Worm (Caenorhabditis elegans) whole organism, mixed stage, embryonic: ENCODE results near the gene lpr-6.
A peak's percentile ranks its signal among the peaks of the same experiment; 100 is the strongest.

Experiments used
- M03D4.4 ChIP-seq: sonication (generic microtip); optimal IDR thresholded peaks from 2 replicates; lab custom pipeline; 2017; ENCODE audit warnings: mild to moderate bottlenecking, missing genetic modification characterization, missing compliant biosample characterization
- bed-3 ChIP-seq: fragments of 200-800 bp; sonication (Bioruptor generic); optimal IDR thresholded peaks from 3 replicates; lab custom pipeline; 2018; ENCODE audit warnings: mild to moderate bottlenecking, missing genetic modification characterization, moderate library complexity, missing compliant biosample characterization
- blmp-1 ChIP-seq: fragments of 150-350 bp; optimal IDR thresholded peaks from 2 replicates; lab custom pipeline; 2014; ENCODE audit warnings: missing biosample characterization, missing genetic modification characterization
- ceh-39 ChIP-seq: fragments of 150-350 bp; optimal IDR thresholded peaks from 2 replicates; lab custom pipeline; 2014; ENCODE audit warnings: missing biosample characterization, missing genetic modification characterization
- ceh-43 ChIP-seq: fragments of 200-800 bp; sonication (Bioruptor generic); optimal IDR thresholded peaks from 2 replicates; lab custom pipeline; 2018; ENCODE audit warnings: mild to moderate bottlenecking, missing genetic modification characterization, moderate library complexity, missing compliant biosample characterization
- ceh-83 ChIP-seq: fragments of 200-800 bp; sonication (Bioruptor generic); optimal IDR thresholded peaks from 2 replicates; lab custom pipeline; 2018; ENCODE audit warnings: mild to moderate bottlenecking, missing genetic modification characterization, missing compliant biosample characterization
- ces-1 ChIP-seq: fragments of 150-350 bp; optimal IDR thresholded peaks from 2 replicates; lab custom pipeline; 2014; ENCODE audit warnings: missing biosample characterization, missing genetic modification reagents, missing genetic modification characterization
- cnd-1 ChIP-seq: fragments of 200-800 bp; sonication (Bioruptor generic); optimal IDR thresholded peaks from 2 replicates; lab custom pipeline; 2018; ENCODE audit warnings: mild to moderate bottlenecking, missing genetic modification characterization, missing compliant biosample characterization
- drap-1 ChIP-seq: fragments of 200-800 bp; sonication (Bioruptor generic); optimal IDR thresholded peaks from 3 replicates; lab custom pipeline; 2018; ENCODE audit warnings: mild to moderate bottlenecking, missing genetic modification characterization, missing compliant biosample characterization
- elt-1 ChIP-seq: sonication (generic microtip); optimal IDR thresholded peaks from 2 replicates; lab custom pipeline; 2017; ENCODE audit warnings: missing genetic modification characterization, mild to moderate bottlenecking, missing compliant biosample characterization, antibody characterized with exemption, moderate library complexity, borderline replicate concordance; ENCODE audit not compliant: insufficient read depth
- elt-3 ChIP-seq: fragments of 150-350 bp; optimal IDR thresholded peaks from 2 replicates; lab custom pipeline; 2014; ENCODE audit warnings: missing biosample characterization, missing genetic modification characterization
- flh-1 ChIP-seq: fragments of 200-800 bp; sonication (Bioruptor generic); optimal IDR thresholded peaks from 2 replicates; lab custom pipeline; 2018; ENCODE audit warnings: mild to moderate bottlenecking, missing genetic modification characterization, moderate library complexity, missing compliant biosample characterization
- ham-2 ChIP-seq: fragments of 200-800 bp; sonication (Bioruptor generic); optimal IDR thresholded peaks from 2 replicates; lab custom pipeline; 2018; ENCODE audit warnings: mild to moderate bottlenecking, missing genetic modification characterization, missing compliant biosample characterization
- hlh-1 ChIP-seq: fragments of 150-350 bp; optimal IDR thresholded peaks from 2 replicates; lab custom pipeline; 2014; ENCODE audit warnings: missing biosample characterization, missing genetic modification reagents, missing genetic modification characterization
- lin-13 ChIP-seq: fragments of 150-350 bp; optimal IDR thresholded peaks from 2 replicates; lab custom pipeline; 2014; ENCODE audit warnings: missing biosample characterization, missing genetic modification characterization
- lin-32 ChIP-seq: fragments of 200-800 bp; sonication (Bioruptor generic); optimal IDR thresholded peaks from 2 replicates; lab custom pipeline; 2018; ENCODE audit warnings: mild to moderate bottlenecking, missing genetic modification characterization, missing compliant biosample characterization
- lsy-2 ChIP-seq: fragments of 150-350 bp; optimal IDR thresholded peaks from 2 replicates; lab custom pipeline; 2014; ENCODE audit warnings: missing biosample characterization, missing genetic modification characterization
- mab-5 ChIP-seq: fragments of 150-350 bp; optimal IDR thresholded peaks from 2 replicates; lab custom pipeline; 2014; ENCODE audit warnings: missing biosample characterization, missing genetic modification characterization
- mep-1 ChIP-seq: fragments of 150-350 bp; optimal IDR thresholded peaks from 2 replicates; lab custom pipeline; 2017; ENCODE audit warnings: missing biosample characterization, missing genetic modification reagents, missing genetic modification characterization, inconsistent platforms
- mls-2 ChIP-seq: sonication (generic microtip); optimal IDR thresholded peaks from 2 replicates; lab custom pipeline; 2016; ENCODE audit warnings: mild to moderate bottlenecking, missing genetic modification characterization, moderate library complexity, missing compliant biosample characterization
- nhr-12 ChIP-seq: fragments of 150-350 bp; optimal IDR thresholded peaks from 2 replicates; lab custom pipeline; 2014; ENCODE audit warnings: missing biosample characterization, missing genetic modification characterization
- nhr-2 ChIP-seq: fragments of 150-350 bp; optimal IDR thresholded peaks from 2 replicates; lab custom pipeline; 2014; ENCODE audit warnings: missing biosample characterization, missing genetic modification characterization
- nhr-237 ChIP-seq: fragments of 150-350 bp; optimal IDR thresholded peaks from 2 replicates; lab custom pipeline; 2014; ENCODE audit warnings: missing biosample characterization, missing genetic modification characterization
- nhr-28 ChIP-seq: fragments of 150-350 bp; optimal IDR thresholded peaks from 2 replicates; lab custom pipeline; 2014; ENCODE audit warnings: missing biosample characterization, missing genetic modification characterization
- nhr-76 ChIP-seq: sonication (generic microtip); optimal IDR thresholded peaks from 2 replicates; lab custom pipeline; 2017; ENCODE audit warnings: missing biosample characterization, missing genetic modification characterization
- pha-4 ChIP-seq: fragments of 150-350 bp; optimal IDR thresholded peaks from 2 replicates; lab custom pipeline; 2018; ENCODE audit warnings: missing biosample characterization, missing genetic modification reagents, missing genetic modification characterization
- sem-2 ChIP-seq: fragments of 200-800 bp; sonication (Bioruptor generic); optimal IDR thresholded peaks from 2 replicates; lab custom pipeline; 2018; ENCODE audit warnings: mild to moderate bottlenecking, missing genetic modification characterization, missing compliant biosample characterization
- snpc-4 ChIP-seq: fragments of 150-350 bp; optimal IDR thresholded peaks from 2 replicates; lab custom pipeline; 2014; ENCODE audit warnings: missing biosample characterization, missing genetic modification characterization
- sptf-1 ChIP-seq: sonication (generic microtip); optimal IDR thresholded peaks from 2 replicates; lab custom pipeline; 2017; ENCODE audit warnings: mild to moderate bottlenecking, missing genetic modification characterization, moderate library complexity, missing compliant biosample characterization
- tbx-8 ChIP-seq: fragments of 200-800 bp; sonication (Bioruptor generic); optimal IDR thresholded peaks from 2 replicates; lab custom pipeline; 2018; ENCODE audit warnings: mild to moderate bottlenecking, missing genetic modification characterization, moderate library complexity, missing compliant biosample characterization
- unc-120 ChIP-seq: sonication (generic microtip); optimal IDR thresholded peaks from 2 replicates; lab custom pipeline; 2017; ENCODE audit warnings: missing genetic modification characterization, missing compliant biosample characterization; ENCODE audit not compliant: poor library complexity, severe bottlenecking
- unc-39 ChIP-seq: fragments of 150-350 bp; optimal IDR thresholded peaks from 2 replicates; lab custom pipeline; 2014; ENCODE audit warnings: missing biosample characterization, missing genetic modification characterization
- unc-62 ChIP-seq: fragments of 150-350 bp; optimal IDR thresholded peaks from 2 replicates; lab custom pipeline; 2014; ENCODE audit warnings: missing biosample characterization, missing genetic modification reagents, missing genetic modification characterization
- zip-8 ChIP-seq: fragments of 150-350 bp; optimal IDR thresholded peaks from 2 replicates; lab custom pipeline; 2014; ENCODE audit warnings: missing biosample characterization, missing genetic modification characterization
- ztf-11 ChIP-seq: fragments of 150-350 bp; optimal IDR thresholded peaks from 2 replicates; lab custom pipeline; 2014; ENCODE audit warnings: missing biosample characterization, missing genetic modification characterization

The lpr-6 gene

DNA sequence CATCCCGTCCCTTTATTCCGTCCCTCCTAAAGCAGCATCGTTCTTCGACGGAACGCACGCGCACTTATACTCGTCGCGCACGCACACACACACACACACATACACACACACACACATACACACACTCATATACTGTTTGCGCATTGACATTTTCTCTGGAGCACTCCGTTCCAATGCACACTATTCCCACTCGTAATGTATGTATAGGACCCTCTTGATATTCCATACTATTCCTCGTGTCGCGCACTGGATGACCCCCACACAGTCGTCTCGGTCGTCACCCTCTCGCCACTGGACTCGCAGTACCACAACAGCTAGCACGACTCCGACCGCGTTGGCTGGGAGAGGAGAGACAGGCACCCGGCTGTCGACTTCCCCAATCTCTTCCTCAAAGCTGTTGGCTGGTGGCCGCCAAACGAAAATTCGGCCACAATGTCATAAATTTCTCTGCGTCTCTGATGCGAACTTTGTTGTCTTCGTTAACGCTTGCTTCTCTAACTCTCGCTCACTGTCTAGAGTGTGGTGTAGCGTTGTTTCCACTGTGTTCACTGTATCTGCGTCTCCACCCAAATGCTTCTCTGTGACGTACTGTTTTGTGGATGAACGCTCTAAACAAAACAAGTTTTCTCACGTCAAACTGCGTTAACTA lies 28.6 kb upstream of the lpr-6 start:
- TF ChIP-seq mab-5 (no peak), snpc-4 (tag; lab: Kevin White, UChicago) (no peak), sptf-1 (tag; lab: Kevin White, UChicago) (peak; percentile 77), flh-1 (GFP tag; lab: Kevin White, UChicago) (no peak), cnd-1 (tag; lab: Kevin White, UChicago) (peak; percentile 82), zip-8 (tag; lab: Kevin White, UChicago) (no peak), lin-13 (peak; percentile 65), nhr-2 (tag; lab: Kevin White, UChicago) (peak; percentile 70), elt-3 (no peak), ceh-83 (GFP tag; lab: Kevin White, UChicago) (no peak), lsy-2 (tag; lab: Kevin White, UChicago) (peak; percentile 53), blmp-1 (tag; lab: Kevin White, UChicago) (no peak), tbx-8 (no peak), M03D4.4 (tag; lab: Kevin White, UChicago) (peak; percentile 61), ham-2 (GFP tag; lab: Kevin White, UChicago) (peak; percentile 99), unc-120 (peak; percentile 23), mep-1 (tag; lab: Kevin White, UChicago) (peak; percentile 46), mls-2 (tag; lab: Kevin White, UChicago) (peak; percentile 80), ceh-39 (tag; lab: Kevin White, UChicago) (peak; percentile 39), pha-4 (tag; lab: Kevin White, UChicago) (peak; percentile 93), bed-3 (GFP tag; lab: Kevin White, UChicago) (no peak), sem-2 (GFP tag; lab: Kevin White, UChicago) (no peak), lin-32 (GFP tag; lab: Kevin White, UChicago) (peak; percentile 63), ceh-43 (GFP tag; lab: Kevin White, UChicago) (no peak), nhr-237 (tag; lab: Kevin White, UChicago) (peak; percentile 79), ces-1 (GFP tag; lab: Kevin White, UChicago) (peak; percentile 86), unc-62 (peak; percentile 86), elt-1 (no peak), nhr-28 (tag; lab: Kevin White, UChicago) (no peak), nhr-76 (tag; lab: Kevin White, UChicago) (no peak), nhr-12 (no peak), hlh-1 (tag; lab: Kevin White, UChicago) (peak; percentile 91), unc-39 (no peak), ztf-11 (tag; lab: Kevin White, UChicago) (peak; percentile 90), drap-1 (GFP tag; lab: Kevin White, UChicago) (peak; percentile 79)

DNA sequence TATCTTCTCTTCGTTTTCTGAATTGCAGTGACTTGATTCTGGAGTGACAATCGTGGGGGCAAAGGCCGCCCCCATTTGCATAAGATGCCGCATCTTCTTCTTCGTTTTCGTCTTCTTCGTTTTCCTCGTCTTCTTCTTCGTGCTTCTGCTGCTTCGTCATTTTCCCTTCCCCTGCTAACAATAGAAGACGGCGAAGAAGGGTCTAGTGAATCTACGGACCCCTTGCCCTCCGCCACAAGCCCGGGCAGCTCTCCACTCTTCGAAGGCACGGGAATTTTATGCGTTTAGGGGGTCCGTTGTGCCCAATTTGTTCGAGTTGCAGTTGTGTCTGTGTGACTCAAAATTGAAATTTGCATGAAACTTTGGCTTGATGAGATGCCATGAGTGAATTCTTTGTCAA lies 27.9 kb upstream of the lpr-6 start:
- TF ChIP-seq ces-1 (GFP tag; lab: Kevin White, UChicago) (peak; percentile 68), mab-5 (no peak)

DNA sequence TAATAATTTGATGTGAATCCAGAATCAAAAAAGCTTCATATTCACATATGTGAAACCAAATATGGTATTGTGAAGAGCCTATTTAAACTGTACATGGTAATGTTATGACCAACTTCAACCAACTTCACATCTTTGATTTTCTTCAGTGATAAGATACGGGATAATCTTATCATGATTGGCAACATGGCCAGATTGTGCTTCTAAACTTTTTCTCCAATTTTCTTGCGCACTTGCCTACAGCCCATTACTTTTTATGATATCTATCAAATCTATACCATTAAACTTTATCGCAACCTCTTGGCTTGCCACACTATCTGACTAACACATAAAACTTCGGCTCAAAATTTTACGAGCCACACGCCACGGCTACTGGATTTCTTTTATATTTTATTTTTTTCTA lies 27.4 kb upstream of the lpr-6 start:
- TF ChIP-seq tbx-8: no peak
- no peak for TF ChIP-seq zip-8 (tag; lab: Kevin White, UChicago)
- TF ChIP-seq sptf-1 (tag; lab: Kevin White, UChicago): no peak
- no peak for TF ChIP-seq mab-5
- TF ChIP-seq ceh-83 (GFP tag; lab: Kevin White, UChicago): no peak
- TF ChIP-seq flh-1 (GFP tag; lab: Kevin White, UChicago): no peak
- no peak for TF ChIP-seq nhr-12
